Fruit fly (Drosophila melanogaster): ENCODE results near the gene Nhe2.
A peak's percentile ranks its signal among the peaks of the same experiment; 100 is the strongest.

Gene Nhe2

dm6 chr2L:21070825-21071224 lies 33.5 kb upstream of the Nhe2 start:
- TF ChIP-seq Pdp1 (GFP tag; optimal IDR thresholded peaks at IDR 0.05), result peak in 1 of 2 experiments; percentile 66
- no peak for TF ChIP-seq Atf3 (GFP tag; optimal IDR thresholded peaks at IDR 0.05)
- TF ChIP-seq CG12299 (tag; optimal IDR thresholded peaks at IDR 0.05), result no peak
- peak; percentile 63 for TF ChIP-seq vvl (GFP tag; IDR thresholded peaks at IDR 0.05)
- peak; percentile 80; the same call in 2 of the 4 replicates for TF ChIP-seq chinmo (GFP tag; IDR thresholded peaks at IDR 0.05; ENCODE audit: partially characterized antibody)
- TF ChIP-seq pros (GFP tag; optimal IDR thresholded peaks at IDR 0.05), result peak; percentile 33

- TF ChIP-seq lilli (GFP tag; optimal IDR thresholded peaks at IDR 0.05) (peak; percentile 9), Med (GFP tag) (peak; percentile 48), Hr51 (GFP tag; optimal IDR thresholded peaks at IDR 0.05) (peak in 1 of 2 experiments; percentile 3), Dip2 (GFP tag; IDR thresholded peaks at IDR 0.05) (no peak), pzg (GFP tag; optimal IDR thresholded peaks at IDR 0.05) (peak; percentile 21), CG2120 (GFP tag; optimal IDR thresholded peaks at IDR 0.05) (peak; percentile 46), Rfx (GFP tag; IDR thresholded peaks at IDR 0.05) (peak; percentile 42), CG3995 (GFP tag; optimal IDR thresholded peaks at IDR 0.05) (peak; percentile 81), ind (GFP tag; optimal IDR thresholded peaks at IDR 0.05) (peak; percentile 16), pnt (GFP tag; optimal IDR thresholded peaks at IDR 0.05) (no peak), row (GFP tag; IDR thresholded peaks at IDR 0.05) (peak; percentile 64), dysf (GFP tag; IDR thresholded peaks at IDR 0.05) (no peak), Dbx (GFP tag; IDR thresholded peaks at IDR 0.05) (0 out of 3 replicates have a peak, but pooled peaks have one; percentile 25), seq (GFP tag; IDR thresholded peaks at IDR 0.05) (peak; percentile 58), Fer2 (tag; optimal IDR thresholded peaks at IDR 0.05) (no peak), CG34422 (GFP tag; IDR thresholded peaks at IDR 0.05) (no peak), CG12155 (GFP tag; optimal IDR thresholded peaks at IDR 0.05) (peak; percentile 10), ems (GFP tag; optimal IDR thresholded peaks at IDR 0.05) (peak; percentile 0), Ada2b (GFP tag; IDR thresholded peaks at IDR 0.05) (peak; percentile 14; the same call in 1 of the 2 replicates), CG8290 (GFP tag; optimal IDR thresholded peaks at IDR 0.05) (no peak), CG8290 (tag; optimal IDR thresholded peaks at IDR 0.05) (peak in 1 of 2 experiments; percentile 16), sd (tag; optimal IDR thresholded peaks at IDR 0.05) (no peak), grau (tag; optimal IDR thresholded peaks at IDR 0.05) (peak; percentile 68), Rx (GFP tag; IDR thresholded peaks at IDR 0.05) (no peak), Myb (GFP tag; optimal IDR thresholded peaks at IDR 0.05) (peak; percentile 20), CG6254 (GFP tag; optimal IDR thresholded peaks at IDR 0.05) (no peak), ewg (GFP tag; optimal IDR thresholded peaks at IDR 0.05) (peak; percentile 91), ara (GFP tag; IDR thresholded peaks at IDR 0.05) (no peak), crp (GFP tag; optimal IDR thresholded peaks at IDR 0.05) (peak in 1 of 2 experiments; percentile 52), gsb (GFP tag; IDR thresholded peaks at IDR 0.05) (no peak), ase (GFP tag; IDR thresholded peaks at IDR 0.05) (no peak), tll (GFP tag; optimal IDR thresholded peaks at IDR 0.05) (no peak), BEAF-32 (GFP tag; optimal IDR thresholded peaks at IDR 0.05) (peak; percentile 22), CG9932 (GFP tag; IDR thresholded peaks at IDR 0.05) (peak; percentile 36; the same call in 1 of the 2 replicates), gem (tag; optimal IDR thresholded peaks at IDR 0.05) (peak; percentile 4), mam (GFP tag; optimal IDR thresholded peaks at IDR 0.05) (peak; percentile 22), slbo (GFP tag; IDR thresholded peaks at IDR 0.05) (peak; percentile 62), CG12219 (GFP tag; optimal IDR thresholded peaks at IDR 0.05) (no peak)
Observed at dm6 chr2L:21071435-21071834, 32.9 kb upstream of the Nhe2 start, which contains the start of gene CG9265. TSS of gene CG9265 (minus strand) at chr2L:21071502.

Data from whole organism, embryonic.